Worm (Caenorhabditis elegans) whole organism, L4 larva: Measurements from ENCODE around the gene Y80D4G.2.
A peak's percentile ranks its signal among the peaks of the same experiment; 100 is the strongest.

ENCODE experiments used
- D1046.2 ChIP-seq: fragments of 200-800 bp; sonication (Bioruptor generic); IDR thresholded peaks from 2 replicates; pipeline ENCODE4 v1.3.6; 2022; ENCODE audit warnings: missing genetic modification characterization, missing compliant biosample characterization
- F26F4.8 ChIP-seq: fragments of 200-800 bp; sonication (Bioruptor generic); conservative IDR thresholded peaks from 2 replicates; pipeline ENCODE4 v1.3.6; 2022; ENCODE audit warnings: missing genetic modification characterization, missing compliant biosample characterization
- T20F7.1 ChIP-seq: fragments of 200-800 bp; sonication (Bioruptor generic); optimal IDR thresholded peaks from 2 replicates; lab custom pipeline; 2018; ENCODE audit warnings: mild to moderate bottlenecking, missing genetic modification characterization, missing compliant biosample characterization
- T26A8.4 ChIP-seq: fragments of 200-800 bp; sonication (Bioruptor generic); IDR thresholded peaks from 2 replicates; pipeline ENCODE4 v1.3.6; 2022; ENCODE audit warnings: missing genetic modification characterization, missing compliant biosample characterization
- Y105C5A.15 ChIP-seq: fragments of 200-800 bp; sonication (Bioruptor generic); IDR thresholded peaks from 2 replicates; pipeline ENCODE4 v1.3.6; 2022; ENCODE audit warnings: missing genetic modification characterization, missing compliant biosample characterization
- Y48G9A.11 ChIP-seq: fragments of 200-800 bp; sonication (Bioruptor generic); IDR thresholded peaks from 2 replicates; pipeline ENCODE4 v1.3.6; 2022; ENCODE audit warnings: missing genetic modification reagents, missing genetic modification characterization, missing compliant biosample characterization
- Y5F2A.4 ChIP-seq: fragments of 200-800 bp; sonication (Bioruptor generic); optimal IDR thresholded peaks from 2 replicates; lab custom pipeline; 2018; ENCODE audit warnings: mild to moderate bottlenecking, missing genetic modification characterization, missing compliant biosample characterization
- ama-1 ChIP-seq: fragments of 150-350 bp; optimal IDR thresholded peaks from 2 replicates; lab custom pipeline; 2014; ENCODE audit warnings: inconsistent platforms, mixed read lengths
- arid-1 ChIP-seq: fragments of 200-800 bp; sonication (Bioruptor generic); conservative IDR thresholded peaks from 2 replicates; pipeline ENCODE4 v1.3.6; 2022; ENCODE audit warnings: missing genetic modification reagents, missing genetic modification characterization, missing compliant biosample characterization
- attf-4 ChIP-seq: sonication (generic microtip); optimal IDR thresholded peaks from 3 replicates; lab custom pipeline; 2017; ENCODE audit warnings: missing biosample characterization, missing genetic modification characterization
- ceh-28 ChIP-seq: fragments of 150-350 bp; optimal IDR thresholded peaks from 2 replicates; lab custom pipeline; 2014; ENCODE audit warnings: missing biosample characterization, missing genetic modification reagents, missing genetic modification characterization
- ceh-32 ChIP-seq: sonication (generic microtip); optimal IDR thresholded peaks from 2 replicates; lab custom pipeline; 2016; ENCODE audit warnings: mild to moderate bottlenecking, missing genetic modification characterization, missing compliant biosample characterization; ENCODE audit not compliant: poor library complexity
- ceh-44 ChIP-seq: fragments of 200-800 bp; sonication (Bioruptor generic); IDR thresholded peaks from 2 replicates; pipeline ENCODE4 v1.3.6; 2022; ENCODE audit warnings: missing genetic modification reagents, missing genetic modification characterization, missing compliant biosample characterization
- daf-16 ChIP-seq, 3 experiments: sonication (generic microtip); optimal IDR thresholded peaks; 2 replicates each; lab custom pipeline; 2016 to 2017; ENCODE audit warnings: missing genetic modification characterization in 3 of 3, missing genetic modification reagents in 3 of 3, mild to moderate bottlenecking in 2 of 3, missing compliant biosample characterization in 2 of 3, missing biosample characterization in 1 of 3, moderate library complexity in 1 of 3
- daf-19 ChIP-seq: fragments of 200-800 bp; sonication (Bioruptor generic); conservative IDR thresholded peaks from 2 replicates; pipeline ENCODE4 v1.3.6; 2022; ENCODE audit warnings: missing genetic modification characterization, missing compliant biosample characterization
- daf-8 ChIP-seq: fragments of 200-800 bp; sonication (Bioruptor generic); IDR thresholded peaks from 2 replicates; pipeline ENCODE4 v1.3.6; 2022; ENCODE audit warnings: missing genetic modification characterization, missing compliant biosample characterization
- dmd-6 ChIP-seq: fragments of 200-800 bp; sonication (Bioruptor generic); IDR thresholded peaks from 2 replicates; pipeline ENCODE4 v1.3.6; 2022; ENCODE audit warnings: missing genetic modification reagents, missing genetic modification characterization, missing compliant biosample characterization
- dmd-8 ChIP-seq: fragments of 200-800 bp; sonication (Bioruptor generic); IDR thresholded peaks from 2 replicates; pipeline ENCODE4 v1.3.6; 2022; ENCODE audit warnings: missing genetic modification characterization, missing compliant biosample characterization
- dpl-1 ChIP-seq: fragments of 150-350 bp; optimal IDR thresholded peaks from 2 replicates; lab custom pipeline; 2014; ENCODE audit warnings: missing biosample characterization, missing genetic modification reagents, missing genetic modification characterization
- duxl-1 ChIP-seq: sonication (generic microtip); optimal IDR thresholded peaks from 2 replicates; lab custom pipeline; 2016; ENCODE audit warnings: mild to moderate bottlenecking, missing genetic modification characterization, moderate library complexity, missing compliant biosample characterization; ENCODE audit not compliant: poor library complexity
- dve-1 ChIP-seq: sonication (generic microtip); optimal IDR thresholded peaks from 2 replicates; lab custom pipeline; 2017; ENCODE audit warnings: antibody characterized with exemption, mild to moderate bottlenecking, missing genetic modification characterization, missing compliant biosample characterization; ENCODE audit not compliant: insufficient read depth
- fkh-10 ChIP-seq: fragments of 150-350 bp; optimal IDR thresholded peaks from 2 replicates; lab custom pipeline; 2014; ENCODE audit warnings: missing biosample characterization, missing genetic modification reagents, missing genetic modification characterization
- hlh-30 ChIP-seq: sonication (generic microtip); optimal IDR thresholded peaks from 2 replicates; lab custom pipeline; 2017; ENCODE audit warnings: antibody characterized with exemption, mild to moderate bottlenecking, missing genetic modification characterization, missing compliant biosample characterization; ENCODE audit not compliant: insufficient read depth
- lin-1 ChIP-seq: fragments of 200-800 bp; sonication (Bioruptor generic); IDR thresholded peaks from 2 replicates; pipeline ENCODE4 v1.3.6; 2022; ENCODE audit warnings: missing genetic modification reagents, missing genetic modification characterization, missing compliant biosample characterization
- lin-13 ChIP-seq: fragments of 150-350 bp; optimal IDR thresholded peaks from 2 replicates; lab custom pipeline; 2014; ENCODE audit warnings: missing biosample characterization, missing genetic modification reagents, missing genetic modification characterization
- lin-15B ChIP-seq: fragments of 150-350 bp; sonication (generic microtip); optimal IDR thresholded peaks from 3 replicates; lab custom pipeline; 2014; ENCODE audit warnings: missing biosample characterization, missing genetic modification characterization
- lin-29 ChIP-seq: fragments of 200-800 bp; sonication (Bioruptor generic); IDR thresholded peaks from 2 replicates; pipeline ENCODE4 v1.3.6; 2022; ENCODE audit warnings: missing genetic modification reagents, missing genetic modification characterization, missing compliant biosample characterization
- lin-39 ChIP-seq: fragments of 150-350 bp; optimal IDR thresholded peaks from 2 replicates; lab custom pipeline; 2014; ENCODE audit warnings: missing biosample characterization, missing genetic modification reagents, missing genetic modification characterization
- madf-5 ChIP-seq, 2 experiments: fragments of 200-800 bp; sonication (Bioruptor generic); IDR thresholded peaks; 2 replicates each; pipeline ENCODE4 v1.3.6; 2022; ENCODE audit warnings: missing compliant biosample characterization in 2 of 2, missing genetic modification characterization in 2 of 2
- mxl-3 ChIP-seq: fragments of 200-800 bp; sonication (Bioruptor generic); optimal IDR thresholded peaks from 2 replicates; lab custom pipeline; 2018; ENCODE audit warnings: mild to moderate bottlenecking, missing genetic modification characterization, missing compliant biosample characterization
- nhr-10 ChIP-seq: fragments of 150-350 bp; optimal IDR thresholded peaks from 2 replicates; lab custom pipeline; 2014; ENCODE audit warnings: missing biosample characterization, missing genetic modification characterization
- nhr-102 ChIP-seq: sonication (generic microtip); optimal IDR thresholded peaks from 2 replicates; lab custom pipeline; 2016; ENCODE audit warnings: mild to moderate bottlenecking, missing genetic modification characterization, moderate library complexity, missing compliant biosample characterization
- nhr-237 ChIP-seq: sonication (generic microtip); optimal IDR thresholded peaks from 2 replicates; lab custom pipeline; 2017; ENCODE audit warnings: missing biosample characterization, missing genetic modification characterization
- nhr-25 ChIP-seq: sonication (generic microtip); optimal IDR thresholded peaks from 2 replicates; lab custom pipeline; 2017; ENCODE audit warnings: missing genetic modification characterization, mild to moderate bottlenecking, missing compliant biosample characterization, antibody characterized with exemption, moderate library complexity, borderline replicate concordance; ENCODE audit not compliant: insufficient read depth
- nhr-28 ChIP-seq: fragments of 150-350 bp; optimal IDR thresholded peaks from 2 replicates; lab custom pipeline; 2014; ENCODE audit warnings: missing biosample characterization, missing genetic modification characterization
- nhr-48 ChIP-seq: sonication (generic microtip); optimal IDR thresholded peaks from 2 replicates; lab custom pipeline; 2016; ENCODE audit warnings: mild to moderate bottlenecking, missing genetic modification characterization, missing compliant biosample characterization
- pha-4 ChIP-seq, 2 experiments: fragments of 150-350 bp in 1 of 2; fragments of 200-800 bp in 1 of 2; sonication (Bioruptor generic) in 1 of 2; IDR thresholded peaks in 1 of 2; optimal IDR thresholded peaks in 1 of 2; 2 replicates each; pipeline versions ENCODE4 v1.3.6 to Lab custom; 2014 to 2022; ENCODE audit warnings: missing genetic modification characterization in 2 of 2, missing genetic modification reagents in 2 of 2, missing biosample characterization in 1 of 2, missing compliant biosample characterization in 1 of 2
- php-3 ChIP-seq: fragments of 200-800 bp; sonication (Bioruptor generic); IDR thresholded peaks from 2 replicates; pipeline ENCODE4 v1.3.6; 2022; ENCODE audit warnings: missing genetic modification reagents, missing genetic modification characterization, missing compliant biosample characterization
- saeg-2 ChIP-seq: fragments of 200-800 bp; sonication (Bioruptor generic); IDR thresholded peaks from 2 replicates; pipeline ENCODE4 v1.3.6; 2022; ENCODE audit warnings: missing genetic modification reagents, missing genetic modification characterization, missing compliant biosample characterization
- set-16 ChIP-seq: fragments of 200-800 bp; sonication (Bioruptor generic); IDR thresholded peaks from 2 replicates; pipeline ENCODE4 v1.3.6; 2022; ENCODE audit warnings: missing genetic modification reagents, missing genetic modification characterization, missing compliant biosample characterization
- tra-1 ChIP-seq: fragments of 200-800 bp; sonication (Bioruptor generic); IDR thresholded peaks from 2 replicates; pipeline ENCODE4 v1.3.6; 2022; ENCODE audit warnings: missing genetic modification reagents, missing genetic modification characterization, missing compliant biosample characterization
- unc-39 ChIP-seq: sonication (generic microtip); optimal IDR thresholded peaks from 2 replicates; lab custom pipeline; 2017; ENCODE audit warnings: missing biosample characterization, missing genetic modification characterization
- unc-62 ChIP-seq, 3 experiments: fragments of 150-350 bp in 1 of 3; sonication (generic microtip); optimal IDR thresholded peaks in 2 of 3; peaks in 1 of 3; 1 replicate in 1 of 3; 2 replicates in 2 of 3; lab custom pipeline; 2014 to 2017; ENCODE audit warnings: missing biosample characterization in 3 of 3, missing genetic modification characterization in 3 of 3, missing genetic modification reagents in 3 of 3, missing genotype in 1 of 3
- vab-7 ChIP-seq: fragments of 200-800 bp; sonication (Bioruptor generic); IDR thresholded peaks from 2 replicates; pipeline ENCODE4 v1.3.6; 2022; ENCODE audit warnings: missing genetic modification reagents, missing genetic modification characterization, missing compliant biosample characterization
- zag-1 ChIP-seq: fragments of 150-350 bp; optimal IDR thresholded peaks from 2 replicates; lab custom pipeline; 2014; ENCODE audit warnings: missing biosample characterization, missing genetic modification characterization
- zfp-2 ChIP-seq: sonication (generic microtip); optimal IDR thresholded peaks from 2 replicates; lab custom pipeline; 2016; ENCODE audit warnings: mild to moderate bottlenecking, missing genetic modification characterization, missing compliant biosample characterization
- zfp-3 ChIP-seq: fragments of 200-800 bp; sonication (Bioruptor generic); conservative IDR thresholded peaks from 2 replicates; pipeline ENCODE4 v1.3.6; 2022; ENCODE audit warnings: missing genetic modification reagents, missing genetic modification characterization, missing compliant biosample characterization
- ztf-11 ChIP-seq: fragments of 150-350 bp; optimal IDR thresholded peaks from 2 replicates; lab custom pipeline; 2014; ENCODE audit warnings: missing biosample characterization, missing genetic modification characterization

Gene Y80D4G.2

ce11 chrIII:7572781-7573400, 21.5 kb downstream of the Y80D4G.2 start, which contains the start of the genes rpl-9 and lpd-7 (continued):
- TF ChIP-seq zfp-3 (GFP tag; lab: Robert Waterston, UW) (no peak; the same call in 1 of the 2 replicates), lin-39 (no peak), hlh-30 (peak; percentile 75), set-16 (no peak), D1046.2 (GFP tag; lab: Robert Waterston, UW) (no peak), dmd-6 (GFP tag; lab: Robert Waterston, UW) (peak; percentile 41; the same call in 1 of the 2 replicates), Y105C5A.15 (GFP tag; lab: Robert Waterston, UW) (no peak), attf-4 (tag; lab: Kevin White, UChicago) (no peak), saeg-2 (GFP tag; lab: Robert Waterston, UW) (no peak), fkh-10 (GFP tag; lab: Kevin White, UChicago) (peak; percentile 59), vab-7 (no peak; the same call in 1 of the 2 replicates), lin-29 (GFP tag; lab: Robert Waterston, UW) (no peak), zfp-2 (tag; lab: Kevin White, UChicago) (peak; percentile 89), ztf-11 (tag; lab: Kevin White, UChicago) (no peak), Y48G9A.11 (GFP tag; lab: Robert Waterston, UW) (no peak), tra-1 (GFP tag; lab: Robert Waterston, UW) (no peak), nhr-28 (tag; lab: Kevin White, UChicago) (peak; percentile 82), lin-13 (GFP tag; lab: Kevin White, UChicago) (peak; percentile 71), pha-4 (GFP tag; IDR thresholded peaks at IDR 0.05; lab: Robert Waterston, UW) (no peak), pha-4 (tag; optimal IDR thresholded peaks at IDR 0.05; lab: Kevin White, UChicago) (peak; percentile 48), lin-15B (tag; lab: Kevin White, UChicago) (no peak), nhr-48 (tag; lab: Kevin White, UChicago) (no peak), nhr-10 (tag; lab: Kevin White, UChicago) (no peak), unc-39 (tag; lab: Kevin White, UChicago) (no peak), nhr-102 (no peak), daf-19 (no peak), php-3 (GFP tag; lab: Robert Waterston, UW) (no peak), dmd-8 (GFP tag; lab: Robert Waterston, UW) (no peak), ceh-28 (no peak), ama-1 (lab: Kevin White, UChicago) (no peak), duxl-1 (tag; lab: Kevin White, UChicago) (peak; percentile 55), unc-62 (GFP tag; optimal IDR thresholded peaks at IDR 0.05 in 1 of 2; lab: Kevin White, UChicago) (peak in 1 of 2 experiments; percentile 38), unc-62 (tag; optimal IDR thresholded peaks at IDR 0.05; lab: Kevin White, UChicago) (no peak), nhr-25 (tag; lab: Kevin White, UChicago) (peak; percentile 42), ceh-32 (no peak), T20F7.1 (GFP tag; lab: Kevin White, UChicago) (peak; percentile 70), zag-1 (tag; lab: Kevin White, UChicago) (no peak), ceh-44 (GFP tag; lab: Robert Waterston, UW) (no peak), daf-16 (GFP tag; optimal IDR thresholded peaks at IDR 0.05; lab: Kevin White, UChicago) (no peak), daf-16 (tag; optimal IDR thresholded peaks at IDR 0.05; lab: Kevin White, UChicago) (peak; percentile 71), dpl-1 (GFP tag; lab: Kevin White, UChicago) (peak; percentile 74), lin-1 (GFP tag; lab: Robert Waterston, UW) (no peak), daf-8 (GFP tag; lab: Robert Waterston, UW) (no peak), T26A8.4 (no peak), arid-1 (peak; percentile 53; the same call in 1 of the 2 replicates), nhr-237 (tag; lab: Kevin White, UChicago) (no peak), mxl-3 (GFP tag; lab: Kevin White, UChicago) (peak; percentile 21), Y5F2A.4 (GFP tag; lab: Kevin White, UChicago) (no peak), F26F4.8 (GFP tag; lab: Robert Waterston, UW) (no peak), madf-5 (GFP tag; IDR thresholded peaks at IDR 0.05; lab: Robert Waterston, UW) (no peak), dve-1 (tag; lab: Kevin White, UChicago) (peak; percentile 58)
